Worm (Caenorhabditis elegans) whole organism, dauer: ENCODE measurements around the gene sqst-1.

ENCODE experiments used
- unc-62 ChIP-seq: sonication (generic microtip); optimal IDR thresholded peaks from 2 replicates; lab custom pipeline; 2017; ENCODE audit warnings: missing biosample characterization, missing genetic modification reagents, missing genetic modification characterization

Gene sqst-1

ce11 chrIV:12033985-12034384 is at the start of gene sqst-1:
sqst-1 (plus strand) TSS chrIV:12034282.
- no peak for TF ChIP-seq unc-62 (GFP tag; lab: Kevin White, UChicago)

- TF ChIP-seq unc-62 (GFP tag; lab: Kevin White, UChicago) = no peak
Measured at ce11 chrIV:11986407-11986806, 47.7 kb upstream of the sqst-1 start.

ce11 chrIV:12005090-12005770 is 28.9 kb upstream of the sqst-1 start:
- TF ChIP-seq unc-62 (GFP tag; lab: Kevin White, UChicago) = no peak

ce11 chrIV:12009046-12009674 is 24.9 kb upstream of the sqst-1 start:
- TF ChIP-seq unc-62 (GFP tag; lab: Kevin White, UChicago) = no peak

ce11 chrIV:12010377-12010776 is 23.7 kb upstream of the sqst-1 start:
- no peak for TF ChIP-seq unc-62 (GFP tag; lab: Kevin White, UChicago)

- no peak for TF ChIP-seq unc-62 (GFP tag; lab: Kevin White, UChicago)
Measured at ce11 chrIV:12010859-12011258, 23.2 kb upstream of the sqst-1 start, which contains the start of the genes ZK617.26 and unc-22. ZK617.26 (minus strand) TSS chrIV:12010959. unc-22 (minus strand) TSS chrIV:12011007.

ce11 chrIV:12012439-12013003 is 21.6 kb upstream of the sqst-1 start:
- no peak for TF ChIP-seq unc-62 (GFP tag; lab: Kevin White, UChicago)

ce11 chrIV:12013120-12013519 is 21.0 kb upstream of the sqst-1 start, which contains the start of gene spe-17:
spe-17 (plus strand) TSS chrIV:12013420.
- no peak for TF ChIP-seq unc-62 (GFP tag; lab: Kevin White, UChicago)

ce11 chrIV:12015586-12015985 is 18.5 kb upstream of the sqst-1 start, which contains the start of gene lips-6:
lips-6 (minus strand) TSS chrIV:12015686.
- no peak for TF ChIP-seq unc-62 (GFP tag; lab: Kevin White, UChicago)

ce11 chrIV:12018920-12019319 is 15.2 kb upstream of the sqst-1 start:
- no peak for TF ChIP-seq unc-62 (GFP tag; lab: Kevin White, UChicago)

- no peak for TF ChIP-seq unc-62 (GFP tag; lab: Kevin White, UChicago)
Measured at ce11 chrIV:12021360-12021759, 12.7 kb upstream of the sqst-1 start.

ce11 chrIV:12029074-12029473 is 5.0 kb upstream of the sqst-1 start, which contains the start of gene tgn-38:
tgn-38 (minus strand) TSS chrIV:12029174.
- TF ChIP-seq unc-62 (GFP tag; lab: Kevin White, UChicago) = no peak

- TF ChIP-seq unc-62 (GFP tag; lab: Kevin White, UChicago) = no peak
Measured at ce11 chrIV:12029722-12030182, 4.3 kb upstream of the sqst-1 start, which contains the start of gene T12G3.11. T12G3.11 (minus strand) TSS chrIV:12029772.

- no peak for TF ChIP-seq unc-62 (GFP tag; lab: Kevin White, UChicago)
Measured at ce11 chrIV:12031003-12031402, 3.1 kb upstream of the sqst-1 start, which contains the start of the genes T12G3.6 and mrpl-51. T12G3.6 (minus strand) TSS chrIV:12031271. mrpl-51 (plus strand) TSS chrIV:12031324.

ce11 chrIV:12032383-12032782 is 1.7 kb upstream of the sqst-1 start:
- TF ChIP-seq unc-62 (GFP tag; lab: Kevin White, UChicago) = no peak

- no peak for TF ChIP-seq unc-62 (GFP tag; lab: Kevin White, UChicago)
Measured at ce11 chrIV:12034776-12035175, 694 bp downstream of the sqst-1 start.
